Worm (Caenorhabditis elegans): Measurements from ENCODE around the gene mcd-1.
A peak's percentile ranks its signal among the peaks of the same experiment; 100 is the strongest.

DNA sequence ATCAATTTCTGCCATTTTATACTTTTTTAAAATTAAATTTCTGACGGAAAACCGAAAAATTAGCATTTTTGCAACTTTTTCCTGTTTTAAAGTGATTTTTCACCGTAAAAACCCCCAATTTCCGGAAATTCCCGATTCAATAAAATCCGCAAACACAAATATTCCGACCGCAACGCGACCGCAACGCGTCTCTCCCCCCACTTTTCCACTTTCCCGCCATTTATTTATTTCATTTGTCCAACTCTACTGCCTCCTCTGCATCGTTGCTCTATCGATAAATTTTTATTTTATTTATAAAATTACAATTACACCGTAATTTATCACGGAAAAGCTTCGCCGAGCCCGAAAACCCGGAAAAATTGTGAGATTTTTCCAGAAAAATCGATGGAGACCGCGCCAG lies at the start of gene mcd-1:
- TF ChIP-seq lin-14 (GFP tag; optimal IDR thresholded peaks at IDR 0.05), result no peak
- no peak for TF ChIP-seq elt-2 (tag; optimal IDR thresholded peaks at IDR 0.05)
- no peak for TF ChIP-seq nhr-12 (tag; optimal IDR thresholded peaks at IDR 0.05)
- peak; percentile 69 for TF ChIP-seq nhr-85 (tag)
- no peak for TF ChIP-seq snpc-4 (tag; optimal IDR thresholded peaks at IDR 0.05)

Measured in whole organism, L1 larva.